Worm (Caenorhabditis elegans) whole organism, L4 larva: ENCODE measurements around the gene dna-2.
"Not testable (repeated sequence)": the region's sequence is repeated elsewhere in the genome, so short reads cannot be mapped to it uniquely, and the experiment has no call there.

ENCODE experiments used
- D1046.2 ChIP-seq: fragments of 200-800 bp; sonication (Bioruptor generic); IDR thresholded peaks from 2 replicates; pipeline ENCODE4 v1.3.6; 2022; ENCODE audit warnings: missing genetic modification characterization, missing compliant biosample characterization
- F10B5.3 ChIP-seq: sonication (generic microtip); optimal IDR thresholded peaks from 2 replicates; lab custom pipeline; 2016; ENCODE audit warnings: mild to moderate bottlenecking, missing genetic modification characterization, missing compliant biosample characterization
- F37D6.2 ChIP-seq: sonication (generic microtip); optimal IDR thresholded peaks from 2 replicates; lab custom pipeline; 2016; ENCODE audit warnings: mild to moderate bottlenecking, missing genetic modification characterization, missing compliant biosample characterization
- F44E2.7 ChIP-seq: fragments of 200-800 bp; sonication (Bioruptor generic); IDR thresholded peaks from 2 replicates; pipeline ENCODE4 v2.1.2; 2022; ENCODE audit warnings: missing genetic modification characterization, missing compliant biosample characterization
- Y105C5A.15 ChIP-seq: fragments of 200-800 bp; sonication (Bioruptor generic); IDR thresholded peaks from 2 replicates; pipeline ENCODE4 v1.3.6; 2022; ENCODE audit warnings: missing genetic modification characterization, missing compliant biosample characterization
- Y75B8A.6 ChIP-seq: fragments of 200-800 bp; sonication (Bioruptor generic); IDR thresholded peaks from 2 replicates; pipeline ENCODE4 v1.3.6; 2022; ENCODE audit warnings: missing genetic modification reagents, missing genetic modification characterization, missing compliant biosample characterization
- ZK337.2 ChIP-seq: fragments of 200-800 bp; sonication (Bioruptor generic); IDR thresholded peaks from 2 replicates; pipeline ENCODE4 v1.3.6; 2022; ENCODE audit warnings: missing genetic modification reagents, missing genetic modification characterization, missing compliant biosample characterization
- arid-1 ChIP-seq: fragments of 200-800 bp; sonication (Bioruptor generic); conservative IDR thresholded peaks from 2 replicates; pipeline ENCODE4 v1.3.6; 2022; ENCODE audit warnings: missing genetic modification reagents, missing genetic modification characterization, missing compliant biosample characterization
- ceh-20 ChIP-seq: fragments of 200-800 bp; sonication (Bioruptor generic); IDR thresholded peaks from 2 replicates; pipeline ENCODE4 v1.3.6; 2022; ENCODE audit warnings: missing genetic modification reagents, missing genetic modification characterization, missing compliant biosample characterization
- ctbp-1 ChIP-seq: fragments of 200-800 bp; sonication (Bioruptor generic); IDR thresholded peaks from 2 replicates; pipeline ENCODE4 v1.3.6; 2022; ENCODE audit warnings: missing genetic modification reagents, missing genetic modification characterization, missing compliant biosample characterization
- daf-19 ChIP-seq: fragments of 200-800 bp; sonication (Bioruptor generic); conservative IDR thresholded peaks from 2 replicates; pipeline ENCODE4 v1.3.6; 2022; ENCODE audit warnings: missing genetic modification characterization, missing compliant biosample characterization
- dmd-9 ChIP-seq: fragments of 200-800 bp; sonication (Bioruptor generic); IDR thresholded peaks from 2 replicates; pipeline ENCODE4 v1.3.6; 2022; ENCODE audit warnings: missing genetic modification reagents, missing genetic modification characterization, missing compliant biosample characterization
- dpl-1 ChIP-seq: fragments of 150-350 bp; optimal IDR thresholded peaks from 2 replicates; lab custom pipeline; 2014; ENCODE audit warnings: missing biosample characterization, missing genetic modification reagents, missing genetic modification characterization
- dve-1 ChIP-seq: sonication (generic microtip); optimal IDR thresholded peaks from 2 replicates; lab custom pipeline; 2017; ENCODE audit warnings: antibody characterized with exemption, mild to moderate bottlenecking, missing genetic modification characterization, missing compliant biosample characterization; ENCODE audit not compliant: insufficient read depth
- hif-1 ChIP-seq, 2 experiments: sonication (generic microtip); optimal IDR thresholded peaks; 2 replicates each; lab custom pipeline; 2016 to 2017; ENCODE audit warnings: missing compliant biosample characterization in 2 of 2, missing genetic modification characterization in 2 of 2, missing genetic modification reagents in 2 of 2, missing genotype in 2 of 2, mild to moderate bottlenecking in 1 of 2
- hlh-11 ChIP-seq: fragments of 200-800 bp; sonication (Bioruptor generic); optimal IDR thresholded peaks from 2 replicates; lab custom pipeline; 2018; ENCODE audit warnings: mild to moderate bottlenecking, missing genetic modification characterization, missing compliant biosample characterization
- hlh-30 ChIP-seq: sonication (generic microtip); optimal IDR thresholded peaks from 2 replicates; lab custom pipeline; 2017; ENCODE audit warnings: antibody characterized with exemption, mild to moderate bottlenecking, missing genetic modification characterization, missing compliant biosample characterization; ENCODE audit not compliant: insufficient read depth
- lim-7 ChIP-seq: fragments of 200-800 bp; sonication (Bioruptor generic); IDR thresholded peaks from 2 replicates; pipeline ENCODE4 v1.3.6; 2022; ENCODE audit warnings: missing genetic modification characterization, missing compliant biosample characterization
- lin-1 ChIP-seq: fragments of 200-800 bp; sonication (Bioruptor generic); IDR thresholded peaks from 2 replicates; pipeline ENCODE4 v1.3.6; 2022; ENCODE audit warnings: missing genetic modification reagents, missing genetic modification characterization, missing compliant biosample characterization
- lir-3 ChIP-seq: sonication (generic microtip); optimal IDR thresholded peaks from 2 replicates; lab custom pipeline; 2016; ENCODE audit warnings: mild to moderate bottlenecking, missing genetic modification characterization, missing compliant biosample characterization
- lsy-2 ChIP-seq, 2 experiments: fragments of 150-350 bp in 1 of 2; sonication (generic microtip) in 1 of 2; optimal IDR thresholded peaks; 2 replicates each; lab custom pipeline; 2014 to 2017; ENCODE audit warnings: missing biosample characterization in 2 of 2, missing genetic modification characterization in 2 of 2
- mdl-1 ChIP-seq, 2 experiments: fragments of 150-350 bp in 1 of 2; sonication (generic microtip) in 1 of 2; optimal IDR thresholded peaks; 2 replicates each; lab custom pipeline; 2014 to 2017; ENCODE audit warnings: missing biosample characterization in 2 of 2, missing genetic modification characterization in 2 of 2
- mdt-29 ChIP-seq: fragments of 200-800 bp; sonication (Bioruptor generic); IDR thresholded peaks from 2 replicates; pipeline ENCODE4 v1.3.6; 2022; ENCODE audit warnings: missing genetic modification reagents, missing genetic modification characterization, missing compliant biosample characterization
- mep-1 ChIP-seq: fragments of 150-350 bp; sonication (generic microtip); optimal IDR thresholded peaks from 3 replicates; lab custom pipeline; 2014; ENCODE audit warnings: missing biosample characterization, missing genetic modification characterization
- mes-2 ChIP-seq: sonication (generic microtip); optimal IDR thresholded peaks from 2 replicates; lab custom pipeline; 2016; ENCODE audit warnings: missing genotype, mild to moderate bottlenecking, missing genetic modification characterization, missing compliant biosample characterization; ENCODE audit not compliant: poor library complexity, severe bottlenecking
- mxl-2 ChIP-seq: fragments of 200-800 bp; sonication (Bioruptor generic); conservative IDR thresholded peaks from 2 replicates; pipeline ENCODE4 v1.3.6; 2022; ENCODE audit warnings: missing genetic modification reagents, missing genetic modification characterization, missing compliant biosample characterization
- mxl-3 ChIP-seq: fragments of 200-800 bp; sonication (Bioruptor generic); optimal IDR thresholded peaks from 2 replicates; lab custom pipeline; 2018; ENCODE audit warnings: mild to moderate bottlenecking, missing genetic modification characterization, missing compliant biosample characterization
- nhr-102 ChIP-seq: sonication (generic microtip); optimal IDR thresholded peaks from 2 replicates; lab custom pipeline; 2016; ENCODE audit warnings: mild to moderate bottlenecking, missing genetic modification characterization, moderate library complexity, missing compliant biosample characterization
- nhr-11 ChIP-seq: fragments of 150-350 bp; optimal IDR thresholded peaks from 2 replicates; lab custom pipeline; 2014; ENCODE audit warnings: missing biosample characterization, missing genetic modification characterization
- nhr-28 ChIP-seq: fragments of 150-350 bp; optimal IDR thresholded peaks from 2 replicates; lab custom pipeline; 2014; ENCODE audit warnings: missing biosample characterization, missing genetic modification characterization
- nhr-41 ChIP-seq: fragments of 200-800 bp; sonication (Bioruptor generic); IDR thresholded peaks from 2 replicates; pipeline ENCODE4 v1.3.6; 2022; ENCODE audit warnings: missing genetic modification reagents, missing genetic modification characterization, missing compliant biosample characterization
- nhr-48 ChIP-seq: sonication (generic microtip); optimal IDR thresholded peaks from 2 replicates; lab custom pipeline; 2016; ENCODE audit warnings: mild to moderate bottlenecking, missing genetic modification characterization, missing compliant biosample characterization
- nhr-6 ChIP-seq: fragments of 150-350 bp; optimal IDR thresholded peaks from 2 replicates; lab custom pipeline; 2014; ENCODE audit warnings: missing biosample characterization, missing genetic modification characterization
- pha-4 ChIP-seq, 2 experiments: fragments of 150-350 bp in 1 of 2; fragments of 200-800 bp in 1 of 2; sonication (Bioruptor generic) in 1 of 2; IDR thresholded peaks in 1 of 2; optimal IDR thresholded peaks in 1 of 2; 2 replicates each; pipeline versions ENCODE4 v1.3.6 to Lab custom; 2014 to 2022; ENCODE audit warnings: missing genetic modification characterization in 2 of 2, missing genetic modification reagents in 2 of 2, missing biosample characterization in 1 of 2, missing compliant biosample characterization in 1 of 2
- php-3 ChIP-seq: fragments of 200-800 bp; sonication (Bioruptor generic); IDR thresholded peaks from 2 replicates; pipeline ENCODE4 v1.3.6; 2022; ENCODE audit warnings: missing genetic modification reagents, missing genetic modification characterization, missing compliant biosample characterization
- rbr-2 ChIP-seq: sonication (generic microtip); optimal IDR thresholded peaks from 2 replicates; lab custom pipeline; 2016; ENCODE audit warnings: missing genotype, missing genetic modification characterization, missing compliant biosample characterization
- sdz-12 ChIP-seq: fragments of 200-800 bp; sonication (Bioruptor generic); optimal IDR thresholded peaks from 2 replicates; lab custom pipeline; 2018; ENCODE audit warnings: mild to moderate bottlenecking, missing genetic modification characterization, missing compliant biosample characterization
- snpc-1.2 ChIP-seq: fragments of 200-800 bp; sonication (Bioruptor generic); IDR thresholded peaks from 2 replicates; pipeline ENCODE4 v1.3.6; 2022; ENCODE audit warnings: missing genetic modification reagents, missing genetic modification characterization, missing compliant biosample characterization
- spr-1 ChIP-seq: sonication (generic microtip); optimal IDR thresholded peaks from 2 replicates; lab custom pipeline; 2016; ENCODE audit warnings: mild to moderate bottlenecking, missing genetic modification characterization, missing compliant biosample characterization
- tag-97 ChIP-seq: fragments of 200-800 bp; sonication (Bioruptor generic); IDR thresholded peaks from 2 replicates; pipeline ENCODE4 v1.3.6; 2022; ENCODE audit warnings: missing genetic modification characterization, missing compliant biosample characterization
- unc-62 ChIP-seq, 3 experiments: fragments of 150-350 bp in 1 of 3; sonication (generic microtip); optimal IDR thresholded peaks in 2 of 3; peaks in 1 of 3; 1 replicate in 1 of 3; 2 replicates in 2 of 3; lab custom pipeline; 2014 to 2017; ENCODE audit warnings: missing biosample characterization in 3 of 3, missing genetic modification characterization in 3 of 3, missing genetic modification reagents in 3 of 3, missing genotype in 1 of 3
- vab-7 ChIP-seq: fragments of 200-800 bp; sonication (Bioruptor generic); IDR thresholded peaks from 2 replicates; pipeline ENCODE4 v1.3.6; 2022; ENCODE audit warnings: missing genetic modification reagents, missing genetic modification characterization, missing compliant biosample characterization
- zfp-3 ChIP-seq: fragments of 200-800 bp; sonication (Bioruptor generic); conservative IDR thresholded peaks from 2 replicates; pipeline ENCODE4 v1.3.6; 2022; ENCODE audit warnings: missing genetic modification reagents, missing genetic modification characterization, missing compliant biosample characterization
- zip-2 ChIP-seq: fragments of 150-350 bp; optimal IDR thresholded peaks from 2 replicates; lab custom pipeline; 2014; ENCODE audit warnings: missing biosample characterization, missing genetic modification characterization

Gene dna-2

DNA sequence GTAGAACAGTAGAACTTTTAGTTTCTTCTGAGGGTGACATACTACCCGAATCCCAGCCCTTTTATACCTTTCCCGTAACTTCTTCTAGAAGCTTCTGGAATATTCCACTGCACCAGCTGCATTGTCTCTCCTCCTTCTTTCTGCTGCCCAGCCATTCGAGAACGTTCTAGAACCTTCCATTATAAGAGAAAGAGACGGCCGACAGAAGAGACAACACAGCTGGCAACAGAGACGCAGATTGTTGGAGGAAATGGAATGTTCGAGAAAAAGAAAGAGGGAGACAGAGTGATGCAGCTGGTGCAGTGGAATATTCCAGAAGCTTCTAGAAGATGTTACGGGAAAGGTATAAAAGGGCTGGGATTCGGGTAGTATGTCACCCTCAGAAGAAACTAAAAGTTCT lies 19.0 kb upstream of the dna-2 start, which contains the start of the genes F44E5.4 and F44E5.5 (continued):
- TF ChIP-seq mdl-1 (tag; optimal IDR thresholded peaks at IDR 0.05; lab: Kevin White, UChicago) (peak in 1 of 2 experiments; percentile 45), hif-1 (tag; optimal IDR thresholded peaks at IDR 0.05; lab: Kevin White, UChicago) (peak; percentile 83 to 91), Y75B8A.6 (GFP tag; lab: Robert Waterston, UW) (peak; percentile 100), nhr-41 (GFP tag; lab: Robert Waterston, UW) (peak; percentile 99), lir-3 (peak; percentile 63), mes-2 (peak; percentile 75), dmd-9 (GFP tag; lab: Robert Waterston, UW) (peak; percentile 98), dve-1 (tag; lab: Kevin White, UChicago) (peak; percentile 89), arid-1 (GFP tag; lab: Robert Waterston, UW) (peak; percentile 98), hlh-11 (tag; lab: Kevin White, UChicago) (peak; percentile 100), mdt-29 (GFP tag; lab: Robert Waterston, UW) (peak; percentile 100), mxl-2 (GFP tag; lab: Robert Waterston, UW) (peak; percentile 94), unc-62 (GFP tag; optimal IDR thresholded peaks at IDR 0.05 in 1 of 2; lab: Kevin White, UChicago) (peak in 1 of 2 experiments; percentile 96), F10B5.3 (tag; lab: Kevin White, UChicago) (peak; percentile 89), F44E2.7 (peak; percentile 95), snpc-1.2 (GFP tag; lab: Robert Waterston, UW) (peak; percentile 96), nhr-6 (tag; lab: Kevin White, UChicago) (peak; percentile 3), ctbp-1 (GFP tag; lab: Robert Waterston, UW) (peak; percentile 100), nhr-28 (tag; lab: Kevin White, UChicago) (peak; percentile 65), dpl-1 (GFP tag; lab: Kevin White, UChicago) (peak; percentile 46), hlh-30 (tag; lab: Kevin White, UChicago) (peak; percentile 78), lin-1 (GFP tag; lab: Robert Waterston, UW) (peak; percentile 99), rbr-2 (tag; lab: Kevin White, UChicago) (peak; percentile 89), zip-2 (tag; lab: Kevin White, UChicago) (peak; percentile 81), tag-97 (peak; percentile 100), php-3 (GFP tag; lab: Robert Waterston, UW) (peak; percentile 100), nhr-102 (tag; lab: Kevin White, UChicago) (peak; percentile 93), pha-4 (GFP tag; IDR thresholded peaks at IDR 0.05; lab: Robert Waterston, UW) (peak; percentile 99), ceh-20 (GFP tag; lab: Robert Waterston, UW) (peak; percentile 100), F37D6.2 (tag; lab: Kevin White, UChicago) (peak; percentile 93), D1046.2 (peak; percentile 98), Y105C5A.15 (GFP tag; lab: Robert Waterston, UW) (peak; percentile 100), nhr-48 (tag; lab: Kevin White, UChicago) (peak; percentile 89), ZK337.2 (GFP tag; lab: Robert Waterston, UW) (peak; percentile 80), lim-7 (GFP tag; lab: Robert Waterston, UW) (peak; percentile 90), vab-7 (peak; percentile 98), mxl-3 (peak; percentile 87), sdz-12 (GFP tag; lab: Kevin White, UChicago) (peak; percentile 97), daf-19 (GFP tag; lab: Robert Waterston, UW) (peak; percentile 100), zfp-3 (peak; percentile 100), spr-1 (peak; percentile 89), lsy-2 (tag; optimal IDR thresholded peaks at IDR 0.05; lab: Kevin White, UChicago) (peak; percentile 80 to 82), mep-1 (tag; lab: Kevin White, UChicago) (peak; percentile 81), nhr-11 (peak; percentile 77)
- not testable (repeated sequence) for TF ChIP-seq unc-62, pha-4 (tag; optimal IDR thresholded peaks at IDR 0.05; lab: Kevin White, UChicago)
